Fruit fly (Drosophila melanogaster): Measurements from ENCODE around the gene lectin-29Ca.

dm6 chr2L:8425962-8426759 lies 32.1 kb upstream of the lectin-29Ca start:
- TF ChIP-seq CTCF (optimal IDR thresholded peaks at IDR 0.05) = no peak
- TF ChIP-seq CG8478 (optimal IDR thresholded peaks at IDR 0.05) = no peak

Data from S2 (cell line).